Fruit fly (Drosophila melanogaster): ENCODE results near the gene CG8379.

DNA sequence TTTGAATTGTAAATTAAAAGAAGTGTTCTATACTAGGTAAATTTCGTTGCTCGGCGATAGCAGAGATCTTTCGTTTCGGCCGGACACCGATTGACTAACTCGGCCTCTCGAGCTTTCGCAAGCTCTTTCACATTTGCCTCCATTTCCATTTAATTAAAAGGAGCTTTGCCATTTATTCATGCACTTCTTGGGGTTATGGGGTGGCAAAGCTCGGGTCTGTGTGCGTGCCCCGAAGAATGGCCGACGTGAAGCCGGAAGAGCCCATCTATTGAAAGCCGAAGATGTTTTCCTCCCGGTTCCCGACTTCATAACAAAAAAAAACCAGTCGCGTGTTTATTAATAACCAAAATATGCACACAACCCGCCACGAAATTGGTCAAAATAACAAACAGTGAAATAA, 24.3 kb upstream of the CG8379 start:
- TF ChIP-seq EcR (GFP tag; optimal IDR thresholded peaks at IDR 0.05), result no peak
- no peak for TF ChIP-seq CG9948 (tag; optimal IDR thresholded peaks at IDR 0.05)
- no peak for TF ChIP-seq Ets98B (GFP tag; IDR thresholded peaks at IDR 0.05)
- TF ChIP-seq Pif1B (GFP tag; optimal IDR thresholded peaks at IDR 0.05), result no peak
- TF ChIP-seq CG14655 (GFP tag; optimal IDR thresholded peaks at IDR 0.05), result no peak
- TF ChIP-seq Pif1A (GFP tag; optimal IDR thresholded peaks at IDR 0.05), result no peak

Data from whole organism, pupa.